Worm (Caenorhabditis elegans) whole organism, early embryonic: ENCODE results near the gene nhr-202.

Source experiments
- ama-1 ChIP-seq: fragments of 150-350 bp; optimal IDR thresholded peaks from 2 replicates; lab custom pipeline; 2014
- flt-1 ChIP-seq: fragments of 200-800 bp; sonication (Bioruptor generic); IDR thresholded peaks from 2 replicates; pipeline ENCODE4 v1.3.6; 2022; ENCODE audit warnings: missing genetic modification characterization, missing compliant biosample characterization
- hmg-4 ChIP-seq: fragments of 200-800 bp; sonication (Bioruptor generic); optimal IDR thresholded peaks from 2 replicates; lab custom pipeline; 2018; ENCODE audit warnings: mild to moderate bottlenecking, missing genetic modification characterization, missing compliant biosample characterization
- sea-1 ChIP-seq: fragments of 200-800 bp; sonication (Bioruptor generic); conservative IDR thresholded peaks from 2 replicates; pipeline ENCODE4 v1.3.6; 2022; ENCODE audit warnings: missing genetic modification characterization, missing compliant biosample characterization

DNA sequence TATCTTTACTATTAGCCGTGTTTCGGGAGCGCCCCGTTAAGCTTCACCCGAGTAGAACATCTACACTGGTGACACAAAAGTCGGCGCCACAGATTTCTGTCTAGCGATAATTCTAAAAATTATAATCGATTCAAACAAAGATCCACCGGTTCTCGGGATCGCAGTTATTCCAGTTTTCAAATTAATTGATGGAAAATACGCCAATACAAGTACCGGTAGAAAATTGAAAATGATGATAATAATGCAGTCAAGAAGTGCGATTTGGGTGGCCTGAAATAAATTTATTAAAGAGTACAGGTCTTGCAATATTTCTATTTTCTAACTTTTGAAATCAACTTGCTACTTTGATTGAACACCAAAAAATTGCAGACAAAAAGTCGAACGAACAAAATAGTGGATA is 5.1 kb downstream of the nhr-202 start:
- no peak for TF ChIP-seq hmg-4 (GFP tag; lab: Kevin White, UChicago)
- TF ChIP-seq flt-1 (GFP tag; lab: Robert Waterston, UW): no peak
- TF ChIP-seq sea-1 (GFP tag; lab: Robert Waterston, UW): no peak
- no peak for TF ChIP-seq ama-1
